Worm (Caenorhabditis elegans) whole organism, young adult: ENCODE data around the gene srh-293.

Experiments used
- B0019.2 ChIP-seq: fragments of 200-800 bp; sonication (Bioruptor generic); conservative IDR thresholded peaks from 2 replicates; pipeline ENCODE4 v1.3.6; 2022; ENCODE audit warnings: missing genetic modification reagents, missing genetic modification characterization, missing compliant biosample characterization
- B0336.3 ChIP-seq: fragments of 200-800 bp; sonication (Bioruptor generic); IDR thresholded peaks from 2 replicates; pipeline ENCODE4 v1.3.6; 2022; ENCODE audit warnings: missing genetic modification characterization, missing compliant biosample characterization
- F22D6.2 ChIP-seq: sonication (generic microtip); optimal IDR thresholded peaks from 2 replicates; lab custom pipeline; 2016; ENCODE audit warnings: mild to moderate bottlenecking, missing genetic modification characterization, missing compliant biosample characterization
- F49E8.2 ChIP-seq: sonication (generic microtip); optimal IDR thresholded peaks from 3 replicates; lab custom pipeline; 2017; ENCODE audit warnings: missing genetic modification characterization, mild to moderate bottlenecking, missing compliant biosample characterization, antibody characterized with exemption, moderate library complexity; ENCODE audit not compliant: insufficient read depth
- K12H6.12 ChIP-seq: fragments of 200-800 bp; sonication (Bioruptor generic); optimal IDR thresholded peaks from 2 replicates; lab custom pipeline; 2018; ENCODE audit warnings: mild to moderate bottlenecking, missing genetic modification characterization, missing compliant biosample characterization
- T26A5.8 ChIP-seq: sonication (generic microtip); optimal IDR thresholded peaks from 2 replicates; lab custom pipeline; 2016; ENCODE audit warnings: missing genetic modification characterization, missing compliant biosample characterization
- Y53F4B.3 ChIP-seq: fragments of 200-800 bp; sonication (Bioruptor generic); IDR thresholded peaks from 2 replicates; pipeline ENCODE4 v1.3.6; 2022; ENCODE audit warnings: missing genetic modification reagents, missing genetic modification characterization, missing compliant biosample characterization
- Y67H2A.10 ChIP-seq: fragments of 200-800 bp; sonication (Bioruptor generic); conservative IDR thresholded peaks from 2 replicates; pipeline ENCODE4 v1.3.6; 2022; ENCODE audit warnings: missing genetic modification reagents, missing genetic modification characterization, missing compliant biosample characterization
- Y79H2A.3 ChIP-seq: fragments of 200-800 bp; sonication (Bioruptor generic); conservative IDR thresholded peaks from 2 replicates; pipeline ENCODE4 v1.3.6; 2022; ENCODE audit warnings: missing genetic modification reagents, missing genetic modification characterization, missing compliant biosample characterization
- ama-1 ChIP-seq, 3 experiments: fragments of 150-350 bp in 1 of 3; sonication (generic microtip) in 2 of 3; optimal IDR thresholded peaks; 2 replicates each; lab custom pipeline; 2014 to 2018; ENCODE audit warnings: missing biosample characterization in 2 of 3, missing genetic modification characterization in 2 of 3, missing genetic modification reagents in 2 of 3
- aptf-2 ChIP-seq: fragments of 200-800 bp; sonication (Bioruptor generic); conservative IDR thresholded peaks from 2 replicates; pipeline ENCODE4 v1.3.6; 2022; ENCODE audit warnings: missing genetic modification reagents, missing genetic modification characterization, missing compliant biosample characterization
- atf-7 ChIP-seq: sonication (generic microtip); optimal IDR thresholded peaks from 2 replicates; lab custom pipeline; 2017; ENCODE audit warnings: mild to moderate bottlenecking, missing genetic modification characterization, missing compliant biosample characterization
- attf-5 ChIP-seq: fragments of 200-800 bp; sonication (Bioruptor generic); optimal IDR thresholded peaks from 2 replicates; lab custom pipeline; 2018; ENCODE audit warnings: mild to moderate bottlenecking, missing genetic modification characterization, missing compliant biosample characterization
- bed-1 ChIP-seq: fragments of 200-800 bp; sonication (Bioruptor generic); IDR thresholded peaks from 2 replicates; pipeline ENCODE4 v1.3.6; 2022; ENCODE audit warnings: missing genetic modification reagents, missing genetic modification characterization, missing compliant biosample characterization
- bed-2 ChIP-seq: fragments of 200-800 bp; sonication (Bioruptor generic); IDR thresholded peaks from 2 replicates; pipeline ENCODE4 v1.3.6; 2022; ENCODE audit warnings: missing genetic modification reagents, missing genetic modification characterization, missing compliant biosample characterization
- ccch-3 ChIP-seq: fragments of 200-800 bp; sonication (Bioruptor generic); optimal IDR thresholded peaks from 2 replicates; lab custom pipeline; 2018; ENCODE audit warnings: mild to moderate bottlenecking, missing genetic modification characterization, missing compliant biosample characterization
- cebp-1 ChIP-seq, 2 experiments: fragments of 200-800 bp in 1 of 2; sonication (Bioruptor generic) in 1 of 2; sonication (generic microtip) in 1 of 2; IDR thresholded peaks in 1 of 2; optimal IDR thresholded peaks in 1 of 2; 2 replicates each; pipeline versions ENCODE4 v1.3.6 to Lab custom; 2017 to 2022; ENCODE audit warnings: missing compliant biosample characterization in 2 of 2, missing genetic modification characterization in 2 of 2, mild to moderate bottlenecking in 1 of 2, missing genetic modification reagents in 1 of 2, moderate library complexity in 1 of 2
- ceh-58 ChIP-seq: fragments of 200-800 bp; sonication (Bioruptor generic); IDR thresholded peaks from 2 replicates; pipeline ENCODE4 v1.3.6; 2022; ENCODE audit warnings: missing genetic modification characterization, missing compliant biosample characterization
- die-1 ChIP-seq: sonication (generic microtip); optimal IDR thresholded peaks from 2 replicates; lab custom pipeline; 2016; ENCODE audit warnings: missing genotype, mild to moderate bottlenecking, missing genetic modification characterization, missing compliant biosample characterization
- dox-1 ChIP-seq: fragments of 200-800 bp; sonication (Bioruptor generic); IDR thresholded peaks from 2 replicates; pipeline ENCODE4 v1.3.6; 2022; ENCODE audit warnings: missing genetic modification reagents, missing genetic modification characterization, missing compliant biosample characterization
- ets-4 ChIP-seq: fragments of 200-800 bp; sonication (Bioruptor generic); optimal IDR thresholded peaks from 2 replicates; lab custom pipeline; 2018; ENCODE audit warnings: mild to moderate bottlenecking, missing genetic modification characterization, missing compliant biosample characterization
- hmg-1.2 ChIP-seq: fragments of 200-800 bp; sonication (Bioruptor generic); IDR thresholded peaks from 2 replicates; pipeline ENCODE4 v1.3.6; 2022; ENCODE audit warnings: missing genetic modification reagents, missing genetic modification characterization, missing compliant biosample characterization
- lin-40 ChIP-seq: sonication (generic microtip); optimal IDR thresholded peaks from 2 replicates; lab custom pipeline; 2016; ENCODE audit warnings: missing genetic modification characterization, mild to moderate bottlenecking, missing compliant biosample characterization, missing genotype, missing genetic modification reagents
- lsl-1 ChIP-seq: fragments of 200-800 bp; sonication (Bioruptor generic); optimal IDR thresholded peaks from 2 replicates; lab custom pipeline; 2018; ENCODE audit warnings: mild to moderate bottlenecking, missing genetic modification characterization, moderate library complexity, missing compliant biosample characterization
- madf-6 ChIP-seq: fragments of 200-800 bp; sonication (Bioruptor generic); IDR thresholded peaks from 2 replicates; pipeline ENCODE4 v1.3.6; 2022; ENCODE audit warnings: missing genetic modification reagents, missing genetic modification characterization, missing compliant biosample characterization
- nfya-1 ChIP-seq: sonication (generic microtip); optimal IDR thresholded peaks from 2 replicates; lab custom pipeline; 2017; ENCODE audit warnings: antibody characterized with exemption, missing compliant biosample characterization, missing genetic modification characterization, borderline replicate concordance; ENCODE audit not compliant: insufficient read depth
- nfya-2 ChIP-seq: fragments of 200-800 bp; sonication (Bioruptor generic); IDR thresholded peaks from 2 replicates; pipeline ENCODE4 v1.3.6; 2022; ENCODE audit warnings: missing genetic modification reagents, missing genetic modification characterization, missing compliant biosample characterization
- nfyb-1 ChIP-seq: fragments of 200-800 bp; sonication (Bioruptor generic); IDR thresholded peaks from 2 replicates; pipeline ENCODE4 v1.3.6; 2022; ENCODE audit warnings: missing genetic modification reagents, missing genetic modification characterization, missing compliant biosample characterization
- nhr-179 ChIP-seq: sonication (generic microtip); optimal IDR thresholded peaks from 2 replicates; lab custom pipeline; 2016; ENCODE audit warnings: mild to moderate bottlenecking, missing genetic modification characterization, missing compliant biosample characterization
- nhr-80 ChIP-seq: sonication (generic microtip); optimal IDR thresholded peaks from 2 replicates; lab custom pipeline; 2016; ENCODE audit warnings: missing genetic modification characterization, missing compliant biosample characterization
- pha-4 ChIP-seq: fragments of 150-350 bp; sonication (generic microtip); optimal IDR thresholded peaks from 2 replicates; lab custom pipeline; 2014; ENCODE audit warnings: missing biosample characterization, missing genetic modification reagents, missing genetic modification characterization
- snpc-1.1 ChIP-seq: sonication (generic microtip); optimal IDR thresholded peaks from 2 replicates; lab custom pipeline; 2017; ENCODE audit warnings: missing genetic modification characterization, mild to moderate bottlenecking, missing compliant biosample characterization, antibody characterized with exemption, moderate library complexity, missing genotype, missing genetic modification reagents; ENCODE audit not compliant: insufficient read depth
- snpc-1.3 ChIP-seq: sonication (generic microtip); optimal IDR thresholded peaks from 2 replicates; lab custom pipeline; 2017; ENCODE audit warnings: missing genetic modification characterization, mild to moderate bottlenecking, missing compliant biosample characterization, antibody characterized with exemption, moderate library complexity, missing genotype, missing genetic modification reagents; ENCODE audit not compliant: insufficient read depth
- snpc-4 ChIP-seq, 5 experiments: fragments of 150-350 bp in 1 of 5; sonication (generic microtip) in 4 of 5; optimal IDR thresholded peaks; 2 replicates each; lab custom pipeline; 2014 to 2018; ENCODE audit warnings: missing genetic modification characterization in 5 of 5, missing biosample characterization in 3 of 5, antibody characterized with exemption in 2 of 5, mild to moderate bottlenecking in 2 of 5, missing compliant biosample characterization in 2 of 5, missing genotype in 2 of 5, moderate library complexity in 2 of 5, missing genetic modification reagents in 1 of 5
- zfh-2 ChIP-seq: fragments of 200-800 bp; sonication (Bioruptor generic); conservative IDR thresholded peaks from 2 replicates; pipeline ENCODE4 v1.3.6; 2022; ENCODE audit warnings: missing genetic modification reagents, missing genetic modification characterization, missing compliant biosample characterization
- ztf-18 ChIP-seq: sonication (generic microtip); optimal IDR thresholded peaks from 2 replicates; lab custom pipeline; 2016; ENCODE audit warnings: missing genotype, mild to moderate bottlenecking, missing genetic modification characterization, missing compliant biosample characterization
- ztf-22 ChIP-seq: fragments of 200-800 bp; sonication (Bioruptor generic); optimal IDR thresholded peaks from 2 replicates; lab custom pipeline; 2018; ENCODE audit warnings: mild to moderate bottlenecking, missing genetic modification characterization, moderate library complexity, missing compliant biosample characterization
- ztf-6 ChIP-seq: fragments of 200-800 bp; sonication (Bioruptor generic); IDR thresholded peaks from 2 replicates; pipeline ENCODE4 v1.3.6; 2022; ENCODE audit warnings: missing genetic modification reagents, missing genetic modification characterization, missing compliant biosample characterization

srh-293 gene

ce11 chrV:15873762-15874161, 7.8 kb downstream of the srh-293 start (continued):
- TF ChIP-seq ceh-58 (GFP tag; lab: Robert Waterston, UW) (0 out of 2 replicates have a peak, but pooled peaks have one; percentile 85), lsl-1 (GFP tag; lab: Kevin White, UChicago) (peak; percentile 71), Y67H2A.10 (GFP tag; lab: Robert Waterston, UW) (no peak), snpc-1.3 (peak; percentile 94), nhr-179 (tag; lab: Kevin White, UChicago) (peak; percentile 86), bed-1 (GFP tag; lab: Robert Waterston, UW) (peak; percentile 95), ama-1 (optimal IDR thresholded peaks at IDR 0.05; lab: Kevin White, UChicago) (no peak), ama-1 (GFP tag; optimal IDR thresholded peaks at IDR 0.05; lab: Kevin White, UChicago) (peak; percentile 93 to 96), Y53F4B.3 (GFP tag; lab: Robert Waterston, UW) (peak; percentile 50; the same call in 1 of the 2 replicates), ets-4 (GFP tag; lab: Kevin White, UChicago) (peak; percentile 90), F49E8.2 (tag; lab: Kevin White, UChicago) (peak; percentile 51), ccch-3 (GFP tag; lab: Kevin White, UChicago) (peak; percentile 70), zfh-2 (GFP tag; lab: Robert Waterston, UW) (no peak; the same call in 1 of the 2 replicates), die-1 (tag; lab: Kevin White, UChicago) (peak; percentile 98)

DNA sequence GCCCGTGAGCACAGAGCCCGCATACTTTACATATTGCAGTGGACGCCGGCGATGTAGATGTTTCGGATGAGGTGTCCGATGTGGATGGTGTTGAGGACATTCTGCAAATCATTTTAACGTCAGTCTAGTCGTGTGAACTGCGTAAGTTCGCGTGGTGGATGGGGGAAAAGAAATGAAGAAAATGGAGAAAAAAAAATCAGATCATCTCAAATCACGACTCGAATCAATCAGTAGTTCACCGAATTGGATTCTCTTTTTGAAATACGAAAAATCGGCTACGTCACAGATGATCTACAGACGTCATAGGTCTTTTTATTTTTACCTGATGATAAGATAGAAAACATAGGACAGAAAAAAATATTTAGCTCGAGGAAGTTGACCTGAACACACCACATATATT, 10.4 kb downstream of the srh-293 start, which contains the start of gene nhr-102:
nhr-102 (minus strand) TSS at position 101 of the 400 bp plus-strand sequence.
- no peak for TF ChIP-seq T26A5.8 (tag; lab: Kevin White, UChicago)
- 0 out of 2 replicates have a peak, but pooled peaks have one; percentile 28 for TF ChIP-seq madf-6 (GFP tag; lab: Robert Waterston, UW)
- no peak for TF ChIP-seq ztf-18 (tag; lab: Kevin White, UChicago)

- TF ChIP-seq F22D6.2 (tag; lab: Kevin White, UChicago) (no peak), snpc-4 (GFP tag; optimal IDR thresholded peaks at IDR 0.05; lab: Kevin White, UChicago) (no peak), snpc-4 (tag; optimal IDR thresholded peaks at IDR 0.05; lab: Kevin White, UChicago) (no peak), K12H6.12 (tag; lab: Kevin White, UChicago) (no peak), ztf-6 (GFP tag; lab: Robert Waterston, UW) (no peak), nfya-1 (tag; lab: Kevin White, UChicago) (no peak)
These were observed 13.6 kb downstream of the srh-293 start, which contains the start of gene nhr-84 for ce11 chrV:15879508-15879907. Gene nhr-84 (minus strand): TSS chrV:15879608.

DNA sequence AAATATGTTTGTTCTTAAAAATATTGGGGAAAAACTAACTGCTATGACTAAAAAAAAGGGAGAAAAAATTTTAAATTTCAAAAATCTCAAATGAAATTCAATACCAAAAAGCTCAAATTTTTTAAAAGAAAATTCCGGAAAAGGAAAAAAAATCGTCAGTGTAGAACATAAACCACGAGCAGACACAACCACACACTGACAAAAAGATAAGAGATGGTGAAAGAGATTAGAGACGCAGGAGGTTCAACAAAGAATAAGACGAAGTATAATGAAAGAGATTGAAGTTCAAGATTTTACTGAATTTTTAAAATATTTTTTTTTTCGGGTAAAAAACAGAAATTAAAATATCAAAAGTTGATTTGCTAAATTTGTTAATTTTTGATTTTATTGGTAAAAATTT, 14.1 kb downstream of the srh-293 start:
- TF ChIP-seq nfya-2 (GFP tag; lab: Robert Waterston, UW) (no peak), B0019.2 (GFP tag; lab: Robert Waterston, UW) (no peak), aptf-2 (GFP tag; lab: Robert Waterston, UW) (no peak), die-1 (tag; lab: Kevin White, UChicago) (no peak), bed-2 (GFP tag; lab: Robert Waterston, UW) (no peak)
- TF ChIP-seq, all 124 proteins: peak for 0

DNA sequence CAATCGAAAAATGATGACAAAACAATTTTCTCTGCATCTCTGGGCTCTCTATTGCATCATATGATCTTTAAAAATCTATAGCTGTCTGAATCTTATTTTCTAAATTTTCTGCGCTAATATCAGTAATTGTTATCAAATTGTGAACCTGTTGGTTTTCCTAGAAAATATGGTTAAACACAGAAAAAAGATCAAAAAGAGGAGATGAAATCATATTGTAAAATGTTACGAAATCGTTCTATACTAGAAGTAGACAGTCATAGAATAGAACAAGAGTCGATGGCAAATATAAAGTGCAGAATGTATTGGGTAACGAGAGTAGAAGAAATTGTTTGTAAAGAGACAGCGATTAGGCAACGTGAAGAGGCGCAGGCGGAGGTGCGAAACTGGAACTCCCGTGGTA, 14.8 kb downstream of the srh-293 start:
- peak; percentile 62; the same call in 1 of the 2 replicates for TF ChIP-seq hmg-1.2 (GFP tag; lab: Robert Waterston, UW)
- TF ChIP-seq nhr-179 (tag; lab: Kevin White, UChicago), result no peak
- peak; percentile 60; the same call in 1 of the 2 replicates for TF ChIP-seq nfyb-1 (GFP tag; lab: Robert Waterston, UW)
- TF ChIP-seq lsl-1 (GFP tag; lab: Kevin White, UChicago), result no peak
- no peak for TF ChIP-seq snpc-1.1
- TF ChIP-seq atf-7 (tag; lab: Kevin White, UChicago), result peak; percentile 73
- TF ChIP-seq ztf-22 (GFP tag; lab: Kevin White, UChicago), result no peak
- no peak for TF ChIP-seq die-1 (tag; lab: Kevin White, UChicago)
- peak; percentile 77 for TF ChIP-seq attf-5 (GFP tag; lab: Kevin White, UChicago)
- peak; percentile 70 for TF ChIP-seq nhr-80 (tag; lab: Kevin White, UChicago)
- no peak for TF ChIP-seq Y79H2A.3 (GFP tag; lab: Robert Waterston, UW)
- 0 out of 2 replicates have a peak, but pooled peaks have one; percentile 35 for TF ChIP-seq B0336.3 (GFP tag; lab: Robert Waterston, UW)
- TF ChIP-seq pha-4 (tag; lab: Kevin White, UChicago), result peak; percentile 52
- TF ChIP-seq lin-40 (tag; lab: Kevin White, UChicago), result no peak
- no peak for TF ChIP-seq ceh-58 (GFP tag; lab: Robert Waterston, UW)
- 0 out of 2 replicates have a peak, but pooled peaks have one; percentile 23 for TF ChIP-seq dox-1 (GFP tag; lab: Robert Waterston, UW)
- peak; percentile 91 for TF ChIP-seq cebp-1 (GFP tag; IDR thresholded peaks at IDR 0.05; lab: Robert Waterston, UW)
- TF ChIP-seq cebp-1 (tag; optimal IDR thresholded peaks at IDR 0.05; lab: Kevin White, UChicago), result peak; percentile 94
